Fruit fly (Drosophila melanogaster): Measurements from ENCODE around the gene beag.

- TF ChIP-seq psq (optimal IDR thresholded peaks at IDR 0.05) (no peak), insv (optimal IDR thresholded peaks at IDR 0.05) (no peak), ttk (optimal IDR thresholded peaks at IDR 0.05) (no peak), Myc (optimal IDR thresholded peaks at IDR 0.05) (no peak)
Measured at dm6 chr3R:9055119-9056105, 9.5 kb downstream of the beag start.
